Worm (Caenorhabditis elegans): ENCODE results near the gene col-33.

DNA sequence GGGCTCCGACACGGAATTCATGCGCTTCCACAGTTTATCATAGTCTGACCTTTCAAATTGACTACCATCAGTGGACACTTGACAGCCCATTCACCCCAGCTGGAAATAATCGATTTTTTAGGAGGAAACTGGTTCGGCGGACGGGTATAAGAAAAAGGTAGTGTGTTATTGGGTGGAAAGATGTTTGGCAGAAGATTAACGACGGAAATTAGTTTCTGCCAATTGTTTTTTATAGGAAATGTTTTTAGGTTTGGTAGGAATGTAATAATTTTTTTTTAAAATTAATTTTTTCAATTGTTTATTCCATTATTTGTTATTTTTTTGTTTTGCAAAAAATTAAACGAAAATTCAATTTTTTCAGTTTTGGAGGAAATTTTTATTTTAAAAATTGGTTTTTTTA is 35.9 kb downstream of the col-33 start, which contains the start of gene F15E6.9:
- TF ChIP-seq nhr-28 (tag; optimal IDR thresholded peaks at IDR 0.05) (no peak), lin-13 (tag; optimal IDR thresholded peaks at IDR 0.05) (no peak), ztf-11 (tag; optimal IDR thresholded peaks at IDR 0.05) (no peak), unc-120 (tag; optimal IDR thresholded peaks at IDR 0.05; ENCODE audit: poor library complexity, severe bottlenecking) (no peak), elt-1 (tag; optimal IDR thresholded peaks at IDR 0.05; ENCODE audit: borderline replicate concordance, insufficient read depth) (no peak), unc-39 (tag; optimal IDR thresholded peaks at IDR 0.05) (no peak), nhr-12 (tag; optimal IDR thresholded peaks at IDR 0.05) (no peak), ham-2 (GFP tag; optimal IDR thresholded peaks at IDR 0.05) (no peak), nhr-237 (tag; optimal IDR thresholded peaks at IDR 0.05) (no peak), blmp-1 (tag; optimal IDR thresholded peaks at IDR 0.05) (no peak), mep-1 (tag; optimal IDR thresholded peaks at IDR 0.05) (no peak), flh-1 (GFP tag; optimal IDR thresholded peaks at IDR 0.05) (no peak)
